Worm (Caenorhabditis elegans) whole organism, L1 larva: ENCODE data around the gene Y73C8C.12.

Experiments used
- Y116A8C.19 ChIP-seq: sonication (generic microtip); optimal IDR thresholded peaks from 2 replicates; lab custom pipeline; 2016; ENCODE audit warnings: missing compliant biosample characterization, missing genetic modification characterization, borderline replicate concordance
- lsy-2 ChIP-seq, 2 experiments: fragments of 150-350 bp; optimal IDR thresholded peaks; 2 replicates each; lab custom pipeline; 2014; ENCODE audit warnings: missing biosample characterization in 2 of 2, missing genetic modification characterization in 2 of 2
- nhr-237 ChIP-seq: fragments of 150-350 bp; optimal IDR thresholded peaks from 2 replicates; lab custom pipeline; 2014; ENCODE audit warnings: missing biosample characterization, missing genetic modification characterization
- nhr-71 ChIP-seq: sonication (generic microtip); optimal IDR thresholded peaks from 2 replicates; lab custom pipeline; 2016; ENCODE audit warnings: mild to moderate bottlenecking, missing genetic modification characterization, moderate library complexity, missing compliant biosample characterization
- pqm-1 ChIP-seq: sonication (generic microtip); optimal IDR thresholded peaks from 3 replicates; lab custom pipeline; 2017; ENCODE audit warnings: missing biosample characterization, missing genetic modification characterization
- skn-1 ChIP-seq: fragments of 150-350 bp; optimal IDR thresholded peaks from 2 replicates; lab custom pipeline; 2014; ENCODE audit warnings: missing biosample characterization, missing genetic modification characterization
- vab-15 ChIP-seq: sonication (generic microtip); optimal IDR thresholded peaks from 2 replicates; lab custom pipeline; 2017; ENCODE audit warnings: missing genotype, mild to moderate bottlenecking, missing genetic modification characterization, missing compliant biosample characterization

DNA sequence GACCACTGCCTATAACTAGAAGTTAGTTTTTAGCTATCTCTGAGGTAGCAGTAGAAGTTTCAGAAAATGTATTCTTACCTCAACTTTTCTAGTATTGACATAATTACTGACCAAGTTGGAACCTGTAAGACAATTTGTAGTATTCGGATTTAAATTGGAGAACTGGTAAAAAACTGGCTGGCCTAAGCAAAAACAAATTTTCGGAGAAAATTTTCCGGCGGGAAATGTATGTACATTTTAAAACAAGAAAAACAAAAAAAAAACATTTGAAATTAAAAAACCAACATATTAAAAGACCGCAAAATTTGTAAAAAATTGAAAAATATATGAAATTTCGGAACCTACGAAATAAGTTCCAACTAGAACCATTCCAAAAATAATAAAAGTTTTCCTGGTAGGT is 21.9 kb downstream of the Y73C8C.12 start, which contains the start of gene srab-11:
- TF ChIP-seq Y116A8C.19 (no peak), pqm-1 (tag; lab: Kevin White, UChicago) (no peak), vab-15 (tag; lab: Kevin White, UChicago) (no peak), lsy-2 (tag; optimal IDR thresholded peaks at IDR 0.05; lab: Kevin White, UChicago) (no peak), skn-1 (no peak), nhr-71 (no peak), nhr-237 (tag; lab: Kevin White, UChicago) (no peak)
